Worm (Caenorhabditis elegans) whole organism, L3 larva: ENCODE measurements around the gene M116.5.
"Not testable (repeated sequence)": the region's sequence is repeated elsewhere in the genome, so short reads cannot be mapped to it uniquely, and the experiment has no call there.

Experiments used
- R02D3.7 ChIP-seq: fragments of 150-350 bp; optimal IDR thresholded peaks from 2 replicates; lab custom pipeline; 2014; ENCODE audit warnings: missing biosample characterization, missing genetic modification characterization
- ama-1 ChIP-seq: fragments of 150-350 bp; optimal IDR thresholded peaks from 2 replicates; lab custom pipeline; 2018
- ceh-16 ChIP-seq: sonication (generic microtip); optimal IDR thresholded peaks from 2 replicates; lab custom pipeline; 2017; ENCODE audit warnings: missing biosample characterization, missing genetic modification characterization
- ceh-28 ChIP-seq: fragments of 150-350 bp; optimal IDR thresholded peaks from 2 replicates; lab custom pipeline; 2014; ENCODE audit warnings: missing biosample characterization, missing genetic modification reagents, missing genetic modification characterization
- ceh-82 ChIP-seq: fragments of 150-350 bp; optimal IDR thresholded peaks from 2 replicates; lab custom pipeline; 2014; ENCODE audit warnings: missing biosample characterization, missing genetic modification characterization
- ceh-9 ChIP-seq: sonication (generic microtip); optimal IDR thresholded peaks from 2 replicates; lab custom pipeline; 2018; ENCODE audit warnings: missing biosample characterization, missing genetic modification characterization
- egl-27 ChIP-seq: sonication (generic microtip); optimal IDR thresholded peaks from 4 replicates; lab custom pipeline; 2017; ENCODE audit warnings: missing biosample characterization, missing genetic modification reagents, missing genetic modification characterization
- egl-5 ChIP-seq: fragments of 150-350 bp; optimal IDR thresholded peaks from 2 replicates; lab custom pipeline; 2017; ENCODE audit warnings: missing biosample characterization, missing genetic modification reagents, missing genetic modification characterization, inconsistent platforms
- elt-2 ChIP-seq: sonication (generic microtip); optimal IDR thresholded peaks from 2 replicates; lab custom pipeline; 2016; ENCODE audit warnings: missing genetic modification reagents, mild to moderate bottlenecking, missing genetic modification characterization, missing compliant biosample characterization
- elt-3 ChIP-seq, 3 experiments: fragments of 150-350 bp in 1 of 3; sonication (generic microtip) in 2 of 3; optimal IDR thresholded peaks; 2 replicates in 2 of 3; 4 replicates in 1 of 3; lab custom pipeline; 2014 to 2017; ENCODE audit warnings: missing biosample characterization in 3 of 3, missing genetic modification characterization in 3 of 3
- fkh-10 ChIP-seq: sonication (generic microtip); optimal IDR thresholded peaks from 2 replicates; lab custom pipeline; 2017; ENCODE audit warnings: missing biosample characterization, missing genetic modification reagents, missing genetic modification characterization
- fos-1 ChIP-seq: fragments of 150-350 bp; optimal IDR thresholded peaks from 2 replicates; lab custom pipeline; 2014; ENCODE audit warnings: missing biosample characterization, missing genetic modification characterization
- hmg-11 ChIP-seq: sonication (generic microtip); optimal IDR thresholded peaks from 2 replicates; lab custom pipeline; 2016; ENCODE audit warnings: missing genetic modification characterization, missing compliant biosample characterization
- jun-1 ChIP-seq: fragments of 150-350 bp; optimal IDR thresholded peaks from 2 replicates; lab custom pipeline; 2014; ENCODE audit warnings: missing biosample characterization, missing genetic modification reagents, missing genetic modification characterization
- lin-39 ChIP-seq: fragments of 150-350 bp; optimal IDR thresholded peaks from 2 replicates; lab custom pipeline; 2018; ENCODE audit warnings: missing biosample characterization, missing genetic modification reagents, missing genetic modification characterization
- lsy-12 ChIP-seq: sonication (generic microtip); optimal IDR thresholded peaks from 2 replicates; lab custom pipeline; 2016; ENCODE audit warnings: mild to moderate bottlenecking, missing genetic modification characterization, missing compliant biosample characterization
- mml-1 ChIP-seq: fragments of 150-350 bp; sonication (generic microtip); optimal IDR thresholded peaks from 3 replicates; lab custom pipeline; 2014; ENCODE audit warnings: missing biosample characterization, missing genetic modification characterization
- nhr-12 ChIP-seq: fragments of 150-350 bp; optimal IDR thresholded peaks from 2 replicates; lab custom pipeline; 2014; ENCODE audit warnings: missing biosample characterization, missing genetic modification characterization
- nhr-23 ChIP-seq: fragments of 150-350 bp; optimal IDR thresholded peaks from 2 replicates; lab custom pipeline; 2014; ENCODE audit warnings: missing biosample characterization, missing genetic modification reagents, missing genetic modification characterization
- nhr-237 ChIP-seq: fragments of 150-350 bp; optimal IDR thresholded peaks from 2 replicates; lab custom pipeline; 2014; ENCODE audit warnings: missing biosample characterization, missing genetic modification characterization
- nhr-25 ChIP-seq: sonication (generic microtip); optimal IDR thresholded peaks from 2 replicates; lab custom pipeline; 2017; ENCODE audit warnings: missing biosample characterization, missing genetic modification characterization
- pha-4 ChIP-seq: fragments of 150-350 bp; optimal IDR thresholded peaks from 2 replicates; lab custom pipeline; 2014; ENCODE audit warnings: missing biosample characterization, missing genetic modification reagents, missing genetic modification characterization
- pqm-1 ChIP-seq: fragments of 150-350 bp; optimal IDR thresholded peaks from 2 replicates; lab custom pipeline; 2017; ENCODE audit warnings: missing biosample characterization, missing genetic modification characterization, inconsistent platforms
- sea-2 ChIP-seq: fragments of 150-350 bp; sonication (generic microtip); optimal IDR thresholded peaks from 4 replicates; lab custom pipeline; 2014; ENCODE audit warnings: missing biosample characterization, missing genetic modification reagents, missing genetic modification characterization
- snpc-4 ChIP-seq: fragments of 150-350 bp; optimal IDR thresholded peaks from 2 replicates; lab custom pipeline; 2014; ENCODE audit warnings: missing biosample characterization, missing genetic modification characterization
- unc-39 ChIP-seq: sonication (generic microtip); optimal IDR thresholded peaks from 4 replicates; lab custom pipeline; 2017; ENCODE audit warnings: missing biosample characterization, missing genetic modification characterization
- zag-1 ChIP-seq: fragments of 150-350 bp; optimal IDR thresholded peaks from 2 replicates; lab custom pipeline; 2014; ENCODE audit warnings: missing biosample characterization, missing genetic modification characterization
- ztf-11 ChIP-seq: fragments of 150-350 bp; optimal IDR thresholded peaks from 2 replicates; lab custom pipeline; 2014; ENCODE audit warnings: missing biosample characterization, missing genetic modification characterization

Gene M116.5

ce11 chrIV:8426537-8426936, 5.7 kb upstream of the M116.5 start, which contains the start of the genes T26A8.3 and tmem-231:
Gene T26A8.3, minus strand, starts transcription at chrIV:8426637.
Gene tmem-231, plus strand, starts transcription at chrIV:8426785.
- no peak for TF ChIP-seq pqm-1

ce11 chrIV:8397814-8398213, 23.0 kb downstream of the M116.5 start:
- no peak for TF ChIP-seq ceh-28
- no peak for TF ChIP-seq nhr-23 (tag; lab: Kevin White, UChicago)
- TF ChIP-seq ama-1 (lab: Kevin White, UChicago): no peak
- no peak for TF ChIP-seq ceh-82 (tag; lab: Kevin White, UChicago)
- TF ChIP-seq pha-4 (tag; lab: Kevin White, UChicago): no peak
- no peak for TF ChIP-seq ceh-16 (tag; lab: Kevin White, UChicago)

- TF ChIP-seq lin-39 (tag; lab: Kevin White, UChicago) (no peak), nhr-12 (tag; lab: Kevin White, UChicago) (no peak), sea-2 (GFP tag; lab: Kevin White, UChicago) (no peak), jun-1 (tag; lab: Kevin White, UChicago) (no peak), ama-1 (lab: Kevin White, UChicago) (no peak), fos-1 (tag; lab: Kevin White, UChicago) (no peak), egl-5 (tag; lab: Kevin White, UChicago) (no peak), ceh-28 (no peak), nhr-23 (tag; lab: Kevin White, UChicago) (no peak), egl-27 (no peak), elt-3 (tag; optimal IDR thresholded peaks at IDR 0.05; lab: Kevin White, UChicago) (no peak), zag-1 (tag; lab: Kevin White, UChicago) (no peak), lsy-12 (tag; lab: Kevin White, UChicago) (no peak)
Measured at ce11 chrIV:8396348-8396747, 24.5 kb downstream of the M116.5 start, which contains the start of gene timm-17B.2. Gene timm-17B.2, plus strand, starts transcription at chrIV:8396648.

- TF ChIP-seq ceh-9 (tag; lab: Kevin White, UChicago): no peak
- no peak for TF ChIP-seq snpc-4
- TF ChIP-seq unc-39: no peak
- TF ChIP-seq sea-2 (GFP tag; lab: Kevin White, UChicago): no peak
- no peak for TF ChIP-seq nhr-237 (tag; lab: Kevin White, UChicago)
- TF ChIP-seq fkh-10 (GFP tag; lab: Kevin White, UChicago): no peak
- no peak for TF ChIP-seq elt-3 (tag; optimal IDR thresholded peaks at IDR 0.05; lab: Kevin White, UChicago)
- TF ChIP-seq mml-1 (tag; lab: Kevin White, UChicago): no peak
Measured at ce11 chrIV:8394105-8394504, 26.8 kb downstream of the M116.5 start, which contains the start of gene D2096.11. Gene D2096.11, minus strand, starts transcription at chrIV:8394205.

ce11 chrIV:8389139-8389538, 31.7 kb downstream of the M116.5 start, which contains the start of gene D2096.10:
Gene D2096.10, minus strand, starts transcription at chrIV:8389239.
- TF ChIP-seq R02D3.7, egl-5, elt-2 (tag; lab: Kevin White, UChicago): not testable (repeated sequence)

ce11 chrIV:8385662-8386061, 35.2 kb downstream of the M116.5 start:
- TF ChIP-seq R02D3.7 (tag; lab: Kevin White, UChicago): no peak

ce11 chrIV:8384737-8385136, 36.1 kb downstream of the M116.5 start:
- TF ChIP-seq ceh-28 (no peak), egl-5 (tag; lab: Kevin White, UChicago) (no peak), zag-1 (tag; lab: Kevin White, UChicago) (no peak), ztf-11 (tag; lab: Kevin White, UChicago) (no peak)

ce11 chrIV:8382695-8383094, 38.2 kb downstream of the M116.5 start, which contains the start of gene D2096.9:
Gene D2096.9, minus strand, starts transcription at chrIV:8382795.
- no peak for TF ChIP-seq nhr-25 (tag; lab: Kevin White, UChicago)
- no peak for TF ChIP-seq egl-5 (tag; lab: Kevin White, UChicago)
- no peak for TF ChIP-seq ceh-28
- no peak for TF ChIP-seq pqm-1
- TF ChIP-seq hmg-11 (tag; lab: Kevin White, UChicago): no peak
